Fruit fly (Drosophila melanogaster): ENCODE results near the gene ds.

DNA sequence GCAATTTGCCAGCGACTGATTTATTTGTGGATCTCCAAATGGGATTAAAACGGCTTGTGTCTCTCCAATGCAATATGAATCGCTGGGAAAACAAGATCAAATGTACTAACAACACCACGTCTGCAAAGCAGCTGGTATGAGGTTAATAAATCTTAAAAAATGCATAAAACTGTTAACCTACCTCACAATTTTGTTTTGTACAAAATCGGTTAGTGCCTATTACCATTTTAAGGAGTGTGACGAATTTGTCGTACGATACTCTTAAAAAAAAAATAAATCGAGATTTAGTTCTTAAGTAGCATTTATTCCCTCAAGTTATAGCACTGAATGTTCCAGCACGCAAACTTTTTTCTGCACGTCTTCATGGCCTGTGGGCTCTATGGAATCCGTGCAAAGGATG is 90.5 kb downstream of the ds start, which contains the start of gene lectin-21Ca:
- TF ChIP-seq rn (GFP tag; IDR thresholded peaks at IDR 0.05) (no peak), gl (tag; optimal IDR thresholded peaks at IDR 0.05) (no peak), CG10348 (GFP tag; IDR thresholded peaks at IDR 0.05) (no peak), CG15710 (tag; optimal IDR thresholded peaks at IDR 0.05) (no peak), CG8301 (tag; optimal IDR thresholded peaks at IDR 0.05) (no peak), CG14655 (GFP tag; optimal IDR thresholded peaks at IDR 0.05) (no peak), fd96Ca (GFP tag; IDR thresholded peaks at IDR 0.05) (no peak), CG17806 (tag; optimal IDR thresholded peaks at IDR 0.05) (no peak)

Measured in whole organism, pupa.